Fruit fly (Drosophila melanogaster) whole organism, larva: ENCODE measurements around the gene CG15021.

ENCODE experiments used
- noc ChIP-seq: fragments of 200-800 bp; sonication (Bioruptor generic); optimal IDR thresholded peaks from 3 replicates; lab custom pipeline; 2019; ENCODE audit warnings: missing biosample characterization, mild to moderate bottlenecking, missing genetic modification characterization, moderate library complexity

The CG15021 gene

dm6 chr3L:4431111-4431730 is 5.3 kb upstream of the CG15021 start:
- no peak for TF ChIP-seq noc

dm6 chr3L:4440153-4440552 is 3.6 kb downstream of the CG15021 start:
- TF ChIP-seq noc = no peak

dm6 chr3L:4442168-4442567 is 5.6 kb downstream of the CG15021 start:
- TF ChIP-seq noc = no peak

dm6 chr3L:4445824-4446223 is 9.3 kb downstream of the CG15021 start:
- peak; percentile 69 for TF ChIP-seq noc

- no peak for TF ChIP-seq noc
Measured at dm6 chr3L:4446273-4446672, 9.8 kb downstream of the CG15021 start, which contains the start of gene CG12607. TSS of gene CG12607 (plus strand) at chr3L:4446573.

dm6 chr3L:4447229-4447628 is 10.7 kb downstream of the CG15021 start:
- no peak for TF ChIP-seq noc

- no peak for TF ChIP-seq noc
Measured at dm6 chr3L:4458063-4458462, 21.5 kb downstream of the CG15021 start, which contains the start of gene CG11345. TSS of gene CG11345 (minus strand) at chr3L:4458163.

dm6 chr3L:4460307-4461088 is 24.0 kb downstream of the CG15021 start, which contains the start of gene CG15022:
TSS of gene CG15022 (minus strand) at chr3L:4460317.
- TF ChIP-seq noc = no peak

dm6 chr3L:4461454-4462045 is 25.0 kb downstream of the CG15021 start, which contains the start of gene CG15023:
TSS of gene CG15023 (minus strand) at chr3L:4461504.
- no peak for TF ChIP-seq noc

- no peak for TF ChIP-seq noc
Measured at dm6 chr3L:4463773-4464301, 27.3 kb downstream of the CG15021 start, which contains the start of gene CG15024. TSS of gene CG15024 (minus strand) at chr3L:4463823.

dm6 chr3L:4466530-4466929 is 30.0 kb downstream of the CG15021 start, which contains the start of gene CG32241:
TSS of gene CG32241 (minus strand) at chr3L:4466630.
- TF ChIP-seq noc = no peak

dm6 chr3L:4469701-4470100 is 33.2 kb downstream of the CG15021 start, which contains the start of gene CG32249:
TSS of gene CG32249 (plus strand) at chr3L:4470001.
- no peak for TF ChIP-seq noc

dm6 chr3L:4471449-4471848 is 34.9 kb downstream of the CG15021 start, which contains the start of gene CG32248:
TSS of gene CG32248 (plus strand) at chr3L:4471749.
- TF ChIP-seq noc = no peak

- no peak for TF ChIP-seq noc
Measured at dm6 chr3L:4472768-4473167, 36.2 kb downstream of the CG15021 start, which contains the start of gene CG11349. TSS of gene CG11349 (plus strand) at chr3L:4473068.

- peak; percentile 43 for TF ChIP-seq noc
Measured at dm6 chr3L:4474946-4475470, 38.5 kb downstream of the CG15021 start.

dm6 chr3L:4475704-4476103 is 39.2 kb downstream of the CG15021 start:
- TF ChIP-seq noc = no peak
